Worm (Caenorhabditis elegans) whole organism, mixed stage, embryonic: ENCODE results near the gene F17E9.15.

Experiments used
- bed-3 ChIP-seq: fragments of 200-800 bp; sonication (Bioruptor generic); optimal IDR thresholded peaks from 3 replicates; lab custom pipeline; 2018; ENCODE audit warnings: mild to moderate bottlenecking, missing genetic modification characterization, moderate library complexity, missing compliant biosample characterization
- blmp-1 ChIP-seq: fragments of 150-350 bp; optimal IDR thresholded peaks from 2 replicates; lab custom pipeline; 2014; ENCODE audit warnings: missing biosample characterization, missing genetic modification characterization
- ceh-39 ChIP-seq: fragments of 150-350 bp; optimal IDR thresholded peaks from 2 replicates; lab custom pipeline; 2014; ENCODE audit warnings: missing biosample characterization, missing genetic modification characterization
- ceh-43 ChIP-seq: fragments of 200-800 bp; sonication (Bioruptor generic); optimal IDR thresholded peaks from 2 replicates; lab custom pipeline; 2018; ENCODE audit warnings: mild to moderate bottlenecking, missing genetic modification characterization, moderate library complexity, missing compliant biosample characterization
- ceh-83 ChIP-seq: fragments of 200-800 bp; sonication (Bioruptor generic); optimal IDR thresholded peaks from 2 replicates; lab custom pipeline; 2018; ENCODE audit warnings: mild to moderate bottlenecking, missing genetic modification characterization, missing compliant biosample characterization
- ces-1 ChIP-seq: fragments of 150-350 bp; optimal IDR thresholded peaks from 2 replicates; lab custom pipeline; 2014; ENCODE audit warnings: missing biosample characterization, missing genetic modification reagents, missing genetic modification characterization
- cnd-1 ChIP-seq: fragments of 200-800 bp; sonication (Bioruptor generic); optimal IDR thresholded peaks from 2 replicates; lab custom pipeline; 2018; ENCODE audit warnings: mild to moderate bottlenecking, missing genetic modification characterization, missing compliant biosample characterization
- elt-1 ChIP-seq: sonication (generic microtip); optimal IDR thresholded peaks from 2 replicates; lab custom pipeline; 2017; ENCODE audit warnings: missing genetic modification characterization, mild to moderate bottlenecking, missing compliant biosample characterization, antibody characterized with exemption, moderate library complexity, borderline replicate concordance; ENCODE audit not compliant: insufficient read depth
- elt-3 ChIP-seq: fragments of 150-350 bp; optimal IDR thresholded peaks from 2 replicates; lab custom pipeline; 2014; ENCODE audit warnings: missing biosample characterization, missing genetic modification characterization
- flh-1 ChIP-seq: fragments of 200-800 bp; sonication (Bioruptor generic); optimal IDR thresholded peaks from 2 replicates; lab custom pipeline; 2018; ENCODE audit warnings: mild to moderate bottlenecking, missing genetic modification characterization, moderate library complexity, missing compliant biosample characterization
- ham-2 ChIP-seq: fragments of 200-800 bp; sonication (Bioruptor generic); optimal IDR thresholded peaks from 2 replicates; lab custom pipeline; 2018; ENCODE audit warnings: mild to moderate bottlenecking, missing genetic modification characterization, missing compliant biosample characterization
- hlh-1 ChIP-seq: fragments of 150-350 bp; optimal IDR thresholded peaks from 2 replicates; lab custom pipeline; 2014; ENCODE audit warnings: missing biosample characterization, missing genetic modification reagents, missing genetic modification characterization
- lin-13 ChIP-seq: fragments of 150-350 bp; optimal IDR thresholded peaks from 2 replicates; lab custom pipeline; 2014; ENCODE audit warnings: missing biosample characterization, missing genetic modification characterization
- lin-32 ChIP-seq: fragments of 200-800 bp; sonication (Bioruptor generic); optimal IDR thresholded peaks from 2 replicates; lab custom pipeline; 2018; ENCODE audit warnings: mild to moderate bottlenecking, missing genetic modification characterization, missing compliant biosample characterization
- lsy-2 ChIP-seq: fragments of 150-350 bp; optimal IDR thresholded peaks from 2 replicates; lab custom pipeline; 2014; ENCODE audit warnings: missing biosample characterization, missing genetic modification characterization
- mab-5 ChIP-seq: fragments of 150-350 bp; optimal IDR thresholded peaks from 2 replicates; lab custom pipeline; 2014; ENCODE audit warnings: missing biosample characterization, missing genetic modification characterization
- mep-1 ChIP-seq: fragments of 150-350 bp; optimal IDR thresholded peaks from 2 replicates; lab custom pipeline; 2017; ENCODE audit warnings: missing biosample characterization, missing genetic modification reagents, missing genetic modification characterization, inconsistent platforms
- mls-2 ChIP-seq: sonication (generic microtip); optimal IDR thresholded peaks from 2 replicates; lab custom pipeline; 2016; ENCODE audit warnings: mild to moderate bottlenecking, missing genetic modification characterization, moderate library complexity, missing compliant biosample characterization
- nhr-12 ChIP-seq: fragments of 150-350 bp; optimal IDR thresholded peaks from 2 replicates; lab custom pipeline; 2014; ENCODE audit warnings: missing biosample characterization, missing genetic modification characterization
- nhr-2 ChIP-seq: fragments of 150-350 bp; optimal IDR thresholded peaks from 2 replicates; lab custom pipeline; 2014; ENCODE audit warnings: missing biosample characterization, missing genetic modification characterization
- nhr-237 ChIP-seq: fragments of 150-350 bp; optimal IDR thresholded peaks from 2 replicates; lab custom pipeline; 2014; ENCODE audit warnings: missing biosample characterization, missing genetic modification characterization
- nhr-76 ChIP-seq: sonication (generic microtip); optimal IDR thresholded peaks from 2 replicates; lab custom pipeline; 2017; ENCODE audit warnings: missing biosample characterization, missing genetic modification characterization
- pha-4 ChIP-seq: fragments of 150-350 bp; optimal IDR thresholded peaks from 2 replicates; lab custom pipeline; 2018; ENCODE audit warnings: missing biosample characterization, missing genetic modification reagents, missing genetic modification characterization
- sem-2 ChIP-seq: fragments of 200-800 bp; sonication (Bioruptor generic); optimal IDR thresholded peaks from 2 replicates; lab custom pipeline; 2018; ENCODE audit warnings: mild to moderate bottlenecking, missing genetic modification characterization, missing compliant biosample characterization
- snpc-4 ChIP-seq: fragments of 150-350 bp; optimal IDR thresholded peaks from 2 replicates; lab custom pipeline; 2014; ENCODE audit warnings: missing biosample characterization, missing genetic modification characterization
- sptf-1 ChIP-seq: sonication (generic microtip); optimal IDR thresholded peaks from 2 replicates; lab custom pipeline; 2017; ENCODE audit warnings: mild to moderate bottlenecking, missing genetic modification characterization, moderate library complexity, missing compliant biosample characterization
- tbx-8 ChIP-seq: fragments of 200-800 bp; sonication (Bioruptor generic); optimal IDR thresholded peaks from 2 replicates; lab custom pipeline; 2018; ENCODE audit warnings: mild to moderate bottlenecking, missing genetic modification characterization, moderate library complexity, missing compliant biosample characterization
- unc-39 ChIP-seq: fragments of 150-350 bp; optimal IDR thresholded peaks from 2 replicates; lab custom pipeline; 2014; ENCODE audit warnings: missing biosample characterization, missing genetic modification characterization
- unc-62 ChIP-seq: fragments of 150-350 bp; optimal IDR thresholded peaks from 2 replicates; lab custom pipeline; 2014; ENCODE audit warnings: missing biosample characterization, missing genetic modification reagents, missing genetic modification characterization
- zip-8 ChIP-seq: fragments of 150-350 bp; optimal IDR thresholded peaks from 2 replicates; lab custom pipeline; 2014; ENCODE audit warnings: missing biosample characterization, missing genetic modification characterization
- ztf-11 ChIP-seq: fragments of 150-350 bp; optimal IDR thresholded peaks from 2 replicates; lab custom pipeline; 2014; ENCODE audit warnings: missing biosample characterization, missing genetic modification characterization

Gene F17E9.15

DNA sequence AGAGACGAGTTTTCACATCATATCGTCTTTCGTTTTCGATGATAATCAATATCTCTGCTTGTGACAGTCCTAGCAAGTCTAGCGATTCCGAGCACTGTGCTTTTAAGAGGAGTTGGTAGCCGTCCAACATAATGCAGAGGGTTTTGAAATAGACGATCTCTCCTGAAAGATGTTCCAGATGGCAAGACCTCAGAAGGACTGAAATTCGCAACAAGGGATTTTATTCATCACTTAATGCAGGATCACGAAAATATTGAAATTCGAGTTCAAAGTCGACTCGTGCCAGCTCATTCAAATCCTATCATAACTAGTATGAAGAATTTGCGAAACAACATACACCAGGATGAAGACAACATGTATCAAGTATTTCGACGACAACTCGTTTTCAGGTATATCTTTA lies 30.3 kb downstream of the F17E9.15 start, which contains the start of gene D2096.7:
Gene D2096.7 (minus strand): TSS at position 130 of the 400 bp plus-strand sequence.
- TF ChIP-seq flh-1 (GFP tag; lab: Kevin White, UChicago) (no peak), elt-1 (no peak)

- no peak for TF ChIP-seq lsy-2
- no peak for TF ChIP-seq snpc-4 (tag; lab: Kevin White, UChicago)
- TF ChIP-seq ceh-43 (GFP tag; lab: Kevin White, UChicago) = no peak
- no peak for TF ChIP-seq nhr-12 (tag; lab: Kevin White, UChicago)
- no peak for TF ChIP-seq nhr-2 (tag; lab: Kevin White, UChicago)
- TF ChIP-seq elt-1 = no peak
- no peak for TF ChIP-seq hlh-1
- no peak for TF ChIP-seq mls-2 (tag; lab: Kevin White, UChicago)
- no peak for TF ChIP-seq sptf-1 (tag; lab: Kevin White, UChicago)
- TF ChIP-seq lin-32 (GFP tag; lab: Kevin White, UChicago) = no peak
- TF ChIP-seq cnd-1 (tag; lab: Kevin White, UChicago) = no peak
- TF ChIP-seq mep-1 (tag; lab: Kevin White, UChicago) = no peak
- TF ChIP-seq, all 35 proteins: peak for 0
These were observed 31.1 kb downstream of the F17E9.15 start for ce11 chrIV:8378280-8378679.

DNA sequence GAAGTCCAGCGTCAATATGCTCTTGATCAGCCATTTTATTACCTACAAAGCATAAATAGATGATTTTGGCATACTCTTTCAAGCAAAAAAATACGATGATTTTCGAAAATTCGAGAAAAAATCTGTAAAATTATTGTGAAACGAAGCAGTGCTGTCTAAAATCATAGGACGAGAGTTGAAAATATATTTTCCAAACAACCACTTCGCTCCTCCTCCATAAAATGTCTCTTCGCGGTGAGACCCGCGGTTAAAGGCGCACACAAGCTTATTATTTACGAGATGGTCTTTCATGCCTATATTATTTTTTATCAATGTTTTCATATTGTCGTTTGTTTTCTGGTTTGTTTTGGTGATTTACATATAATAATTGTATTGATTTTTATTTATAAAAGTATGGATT lies 32.1 kb downstream of the F17E9.15 start, which contains the start of gene nap-1:
Gene nap-1 (minus strand): TSS at position 42 of the 400 bp plus-strand sequence.
- TF ChIP-seq mep-1 (tag; lab: Kevin White, UChicago) = peak; percentile 69
- TF ChIP-seq lin-13 (tag; lab: Kevin White, UChicago) = peak; percentile 61
- no peak for TF ChIP-seq mls-2 (tag; lab: Kevin White, UChicago)
- TF ChIP-seq pha-4 = peak; percentile 60
- peak; percentile 74 for TF ChIP-seq lsy-2
- TF ChIP-seq elt-1 = no peak
- TF ChIP-seq ceh-39 (tag; lab: Kevin White, UChicago) = peak; percentile 56
- peak; percentile 42 for TF ChIP-seq ces-1
- peak; percentile 31 for TF ChIP-seq nhr-237
- TF ChIP-seq, all 35 proteins: peak for 7

ce11 chrIV:8379683-8380082 lies 32.5 kb downstream of the F17E9.15 start, which contains the start of gene praf-3:
praf-3 (plus strand) TSS chrIV:8379983.
- TF ChIP-seq sptf-1 (tag; lab: Kevin White, UChicago) (no peak), lin-13 (tag; lab: Kevin White, UChicago) (no peak), flh-1 (GFP tag; lab: Kevin White, UChicago) (no peak), zip-8 (tag; lab: Kevin White, UChicago) (no peak), unc-39 (tag; lab: Kevin White, UChicago) (no peak), ham-2 (GFP tag; lab: Kevin White, UChicago) (no peak), unc-62 (GFP tag; lab: Kevin White, UChicago) (no peak), bed-3 (no peak), pha-4 (no peak), nhr-237 (no peak), nhr-76 (tag; lab: Kevin White, UChicago) (no peak)

DNA sequence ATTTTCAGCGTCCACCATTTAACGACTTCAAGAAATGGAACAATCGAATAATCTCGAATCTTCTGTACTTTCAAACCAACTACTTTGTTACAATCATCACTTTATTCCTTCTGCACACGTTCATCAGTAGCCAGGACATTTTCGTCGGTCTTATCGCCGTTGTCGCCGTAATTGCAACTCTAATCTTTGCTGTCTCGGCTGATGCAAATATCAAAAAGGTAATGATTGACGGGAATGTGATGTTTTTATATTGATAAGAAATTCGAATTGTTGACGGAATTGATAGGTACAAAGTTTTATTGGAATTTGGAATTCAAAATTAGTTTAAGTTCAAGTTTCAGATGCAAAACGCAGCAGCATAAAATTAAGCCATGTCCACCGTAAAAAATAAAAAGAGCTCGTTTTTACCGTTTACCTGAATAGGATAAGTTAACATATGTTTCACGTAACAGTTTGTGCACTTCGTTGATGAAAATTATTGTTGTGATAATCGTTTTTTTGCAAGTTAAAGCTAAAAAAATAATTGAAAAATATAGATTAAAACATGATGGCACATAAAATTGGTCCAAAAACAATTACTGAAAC lies 33.1 kb downstream of the F17E9.15 start:
- TF ChIP-seq nhr-76 (tag; lab: Kevin White, UChicago) = no peak
- TF ChIP-seq bed-3 = no peak
- TF ChIP-seq snpc-4 (tag; lab: Kevin White, UChicago) = no peak
- no peak for TF ChIP-seq ham-2 (GFP tag; lab: Kevin White, UChicago)
- no peak for TF ChIP-seq ceh-83 (GFP tag; lab: Kevin White, UChicago)
- TF ChIP-seq lsy-2 = no peak
- TF ChIP-seq nhr-237 = no peak
- no peak for TF ChIP-seq ceh-39 (tag; lab: Kevin White, UChicago)
- no peak for TF ChIP-seq unc-39 (tag; lab: Kevin White, UChicago)
- TF ChIP-seq tbx-8 (GFP tag; lab: Kevin White, UChicago) = no peak
- TF ChIP-seq elt-1 = no peak
- TF ChIP-seq elt-3 (tag; lab: Kevin White, UChicago) = no peak
- TF ChIP-seq hlh-1 = no peak
- TF ChIP-seq nhr-2 (tag; lab: Kevin White, UChicago) = no peak

DNA sequence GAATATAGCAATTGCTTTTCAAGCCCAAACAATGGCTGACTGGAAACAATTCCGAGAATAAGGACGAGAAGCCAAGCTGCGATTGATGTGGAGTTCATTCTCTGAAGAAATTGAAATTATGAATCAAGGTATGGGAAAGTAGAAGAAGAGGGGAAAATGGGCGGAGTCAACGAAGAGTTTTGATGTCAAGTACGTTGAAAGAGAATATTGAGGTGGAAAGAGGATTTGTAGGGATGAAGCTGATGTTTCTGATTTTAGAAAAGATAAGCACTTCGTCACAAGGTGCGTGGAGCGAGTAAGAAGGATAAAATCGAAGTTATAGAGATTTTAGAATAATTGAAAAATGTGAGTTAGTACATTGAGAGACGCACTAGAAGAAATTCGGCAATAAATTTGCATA lies 35.5 kb downstream of the F17E9.15 start, which contains the start of gene D2096.9:
Gene D2096.9 (minus strand): TSS at position 101 of the 400 bp plus-strand sequence.
- no peak for TF ChIP-seq cnd-1 (tag; lab: Kevin White, UChicago)
- no peak for TF ChIP-seq elt-1
- TF ChIP-seq mep-1 (tag; lab: Kevin White, UChicago) = no peak
- TF ChIP-seq nhr-12 (tag; lab: Kevin White, UChicago) = no peak
- no peak for TF ChIP-seq elt-3 (tag; lab: Kevin White, UChicago)
- no peak for TF ChIP-seq ceh-83 (GFP tag; lab: Kevin White, UChicago)
- no peak for TF ChIP-seq snpc-4 (tag; lab: Kevin White, UChicago)
- TF ChIP-seq pha-4 = no peak
- TF ChIP-seq lin-32 (GFP tag; lab: Kevin White, UChicago) = no peak
- TF ChIP-seq blmp-1 = no peak
- TF ChIP-seq bed-3 = no peak
- TF ChIP-seq sem-2 (GFP tag; lab: Kevin White, UChicago) = no peak
- no peak for TF ChIP-seq ztf-11 (tag; lab: Kevin White, UChicago)
- TF ChIP-seq nhr-76 (tag; lab: Kevin White, UChicago) = no peak
- no peak for TF ChIP-seq mab-5 (tag; lab: Kevin White, UChicago)
- no peak for TF ChIP-seq lin-13 (tag; lab: Kevin White, UChicago)
- TF ChIP-seq unc-62 (GFP tag; lab: Kevin White, UChicago) = no peak
- no peak for TF ChIP-seq nhr-2 (tag; lab: Kevin White, UChicago)
- TF ChIP-seq zip-8 (tag; lab: Kevin White, UChicago) = no peak
- TF ChIP-seq, all 35 proteins: peak for 0
